Worm (Caenorhabditis elegans) whole organism, dauer: Measurements from ENCODE around the gene rml-3.

Source experiments
- unc-62 ChIP-seq: sonication (generic microtip); optimal IDR thresholded peaks from 2 replicates; lab custom pipeline; 2017; ENCODE audit warnings: missing biosample characterization, missing genetic modification reagents, missing genetic modification characterization

rml-3 gene

ce11 chrX:6235443-6235842 lies 3.4 kb downstream of the rml-3 start, which contains the start of gene hsp-43:
TSS of gene hsp-43 (minus strand) at chrX:6235543.
- TF ChIP-seq unc-62 (GFP tag; lab: Kevin White, UChicago): no peak

ce11 chrX:6232998-6233626 lies 5.8 kb downstream of the rml-3 start, which contains the start of gene C14F11.4:
TSS of gene C14F11.4 (minus strand) at chrX:6233048.
- TF ChIP-seq unc-62 (GFP tag; lab: Kevin White, UChicago): no peak

DNA sequence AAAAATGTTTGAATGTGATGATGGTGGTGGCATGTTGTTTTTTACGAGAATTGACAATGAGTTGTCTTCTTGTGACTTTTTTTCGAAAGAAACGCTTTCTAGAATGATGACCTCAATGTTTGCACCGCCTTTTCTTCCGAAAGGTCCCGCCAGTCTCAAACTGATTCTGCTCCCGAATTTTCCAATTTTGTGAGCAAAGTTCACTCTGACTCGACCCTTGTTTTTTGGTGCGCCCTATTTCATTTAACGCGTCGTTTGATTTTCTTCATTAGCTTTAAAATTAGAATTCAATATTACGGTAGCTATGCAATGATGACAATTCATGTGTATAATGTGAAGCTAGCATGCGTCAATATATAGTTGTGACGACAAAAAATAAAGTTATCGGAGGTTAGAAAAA lies 8.2 kb downstream of the rml-3 start, which contains the start of gene lite-1:
lite-1 (minus strand) TSS at position 101 of the 400 bp plus-strand sequence.
- no peak for TF ChIP-seq unc-62 (GFP tag; lab: Kevin White, UChicago)

DNA sequence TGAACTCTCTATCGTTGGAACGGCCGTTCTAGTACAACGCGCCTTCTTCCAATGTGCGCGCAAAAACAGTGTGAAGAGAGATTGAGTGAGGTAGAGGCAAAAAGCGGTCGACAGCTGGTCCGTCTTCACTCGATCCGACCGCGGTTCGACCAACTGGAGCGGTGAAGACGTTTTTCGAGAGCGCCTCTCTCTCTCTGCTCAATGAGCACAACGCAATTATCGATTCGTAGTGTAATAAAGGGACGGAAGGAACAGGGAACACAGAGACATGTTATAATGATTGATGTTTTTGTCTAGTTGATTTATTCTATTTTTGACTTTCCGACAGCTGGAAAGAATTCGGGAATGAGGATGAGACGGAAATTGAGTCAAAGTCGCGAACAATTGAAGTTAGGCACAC lies 14.0 kb downstream of the rml-3 start:
- TF ChIP-seq unc-62 (GFP tag; lab: Kevin White, UChicago): no peak

- no peak for TF ChIP-seq unc-62 (GFP tag; lab: Kevin White, UChicago)
Observed at ce11 chrX:6221097-6221496, 17.8 kb downstream of the rml-3 start.

DNA sequence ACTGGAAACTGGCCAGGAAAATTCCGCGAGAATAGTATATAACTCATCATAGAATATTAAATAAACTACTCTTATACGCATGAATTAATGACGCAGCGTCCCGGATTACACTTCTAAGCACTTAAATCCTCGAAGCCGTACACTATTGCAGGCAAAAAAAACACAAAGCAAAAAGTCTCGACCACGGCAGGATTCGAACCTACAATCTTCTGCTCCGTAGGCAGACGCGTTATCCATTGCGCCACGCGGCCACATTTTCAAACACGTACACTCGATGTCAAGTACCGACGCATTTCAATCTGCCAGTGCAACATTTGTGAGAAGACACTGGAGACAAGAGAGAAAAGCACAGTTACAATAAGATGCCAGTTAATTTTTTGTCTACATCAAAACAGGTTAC lies 19.0 kb downstream of the rml-3 start:
- no peak for TF ChIP-seq unc-62 (GFP tag; lab: Kevin White, UChicago)

DNA sequence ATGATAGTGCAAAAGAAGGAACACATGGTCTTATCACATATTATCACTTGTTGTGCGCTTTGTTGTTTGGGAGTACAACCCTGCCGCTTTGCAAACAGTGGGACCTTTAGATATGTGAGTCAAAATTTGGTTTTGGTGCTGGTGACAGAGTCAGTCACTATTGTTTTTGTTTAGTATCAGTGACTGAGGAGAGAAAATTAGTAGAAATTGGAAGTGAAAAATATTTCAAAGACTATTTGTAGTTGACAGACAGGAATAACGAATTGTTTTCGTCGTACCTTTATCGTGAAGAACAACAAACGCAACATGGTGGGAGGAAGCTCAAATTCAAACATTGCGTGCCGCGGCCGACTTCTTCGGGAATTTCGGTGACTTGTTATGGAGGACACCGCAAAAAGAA lies 22.3 kb downstream of the rml-3 start, which contains the start of gene lrch-1:
lrch-1 (minus strand) TSS at position 101 of the 400 bp plus-strand sequence.
- TF ChIP-seq unc-62 (GFP tag; lab: Kevin White, UChicago): no peak

ce11 chrX:6211322-6211820 lies 27.5 kb downstream of the rml-3 start:
- TF ChIP-seq unc-62 (GFP tag; lab: Kevin White, UChicago): no peak

- no peak for TF ChIP-seq unc-62 (GFP tag; lab: Kevin White, UChicago)
Observed at ce11 chrX:6208463-6208862, 30.4 kb downstream of the rml-3 start, which contains the start of gene C14F11.7. TSS of gene C14F11.7 (minus strand) at chrX:6208563.

DNA sequence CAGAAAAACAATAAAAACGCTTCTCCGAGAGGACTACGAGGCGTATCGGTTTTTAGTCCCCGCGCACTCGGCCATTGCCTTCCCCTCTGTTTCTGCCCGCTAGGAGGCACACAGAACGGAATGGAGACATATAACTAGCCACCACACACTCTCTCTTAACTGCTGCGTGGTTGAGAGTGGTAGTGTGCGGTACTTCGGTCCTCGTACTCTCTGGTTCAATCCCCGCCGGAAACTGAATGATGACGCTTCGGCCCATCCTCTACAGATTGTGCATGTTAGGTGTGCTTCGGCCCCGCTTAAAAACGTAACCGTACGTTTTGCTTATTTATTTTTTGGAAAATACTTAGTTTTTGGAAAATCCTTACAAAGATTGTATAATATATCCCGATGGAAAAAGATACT lies 31.2 kb downstream of the rml-3 start, which contains the start of gene T13C5.6:
T13C5.6 (minus strand) TSS at position 1 of the 402 bp plus-strand sequence.
- TF ChIP-seq unc-62 (GFP tag; lab: Kevin White, UChicago): no peak

ce11 chrX:6206305-6206704 lies 32.6 kb downstream of the rml-3 start, which contains the start of gene mtp-18:
TSS of gene mtp-18 (minus strand) at chrX:6206405.
- TF ChIP-seq unc-62 (GFP tag; lab: Kevin White, UChicago): no peak

ce11 chrX:6205325-6205724 lies 33.5 kb downstream of the rml-3 start:
- TF ChIP-seq unc-62 (GFP tag; lab: Kevin White, UChicago): no peak

DNA sequence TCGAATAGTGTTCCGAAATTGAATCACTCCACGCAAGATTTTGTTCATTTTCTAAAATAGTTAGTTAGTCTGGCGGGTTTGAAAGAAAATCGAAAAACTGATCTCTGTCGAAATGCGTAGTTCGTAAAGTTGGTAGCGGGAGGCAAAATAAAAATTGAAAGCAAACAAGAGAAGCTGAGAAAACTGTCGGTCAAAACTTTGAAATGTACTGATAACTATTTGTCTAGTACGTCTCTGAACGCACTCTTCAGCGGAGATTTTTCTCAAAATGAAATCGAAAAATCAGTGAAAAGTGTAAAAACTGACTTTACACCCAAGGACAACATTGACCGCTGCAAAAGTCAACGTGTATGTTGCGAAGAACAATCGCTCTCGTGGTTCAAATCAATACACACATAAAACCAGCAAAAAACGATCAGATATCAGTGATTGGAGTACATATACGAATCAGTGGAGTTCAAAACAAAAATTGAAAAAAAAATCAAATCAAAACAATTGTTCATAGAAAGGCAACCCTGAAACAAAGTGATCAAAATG lies 34.1 kb downstream of the rml-3 start, which contains the start of gene bca-1:
bca-1 (minus strand) TSS at position 51 of the 537 bp plus-strand sequence.
- TF ChIP-seq unc-62 (GFP tag; lab: Kevin White, UChicago): no peak

ce11 chrX:6203315-6203714 lies 35.5 kb downstream of the rml-3 start:
- no peak for TF ChIP-seq unc-62 (GFP tag; lab: Kevin White, UChicago)

ce11 chrX:6202809-6203208 lies 36.1 kb downstream of the rml-3 start:
- no peak for TF ChIP-seq unc-62 (GFP tag; lab: Kevin White, UChicago)

DNA sequence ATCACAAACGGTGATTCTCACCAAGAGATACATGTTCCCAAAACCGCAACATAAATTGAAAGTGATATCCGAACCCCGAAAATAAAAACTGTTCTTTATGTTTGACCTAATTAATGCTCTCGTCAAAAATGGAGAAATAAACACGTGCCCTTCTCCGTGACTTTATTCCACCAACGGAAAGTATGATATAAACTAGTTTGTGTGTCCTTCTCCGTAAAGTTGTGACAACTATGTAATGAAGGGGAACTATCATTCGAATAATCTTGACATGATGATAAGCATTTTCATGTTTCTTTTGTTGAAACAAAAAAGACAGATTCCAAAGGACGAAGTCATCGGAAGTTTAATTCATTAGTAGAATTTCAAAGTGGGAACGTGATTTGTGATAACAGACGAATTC lies 37.3 kb downstream of the rml-3 start:
- TF ChIP-seq unc-62 (GFP tag; lab: Kevin White, UChicago): no peak
